Worm (Caenorhabditis elegans): ENCODE measurements around the gene fbxa-52.

DNA sequence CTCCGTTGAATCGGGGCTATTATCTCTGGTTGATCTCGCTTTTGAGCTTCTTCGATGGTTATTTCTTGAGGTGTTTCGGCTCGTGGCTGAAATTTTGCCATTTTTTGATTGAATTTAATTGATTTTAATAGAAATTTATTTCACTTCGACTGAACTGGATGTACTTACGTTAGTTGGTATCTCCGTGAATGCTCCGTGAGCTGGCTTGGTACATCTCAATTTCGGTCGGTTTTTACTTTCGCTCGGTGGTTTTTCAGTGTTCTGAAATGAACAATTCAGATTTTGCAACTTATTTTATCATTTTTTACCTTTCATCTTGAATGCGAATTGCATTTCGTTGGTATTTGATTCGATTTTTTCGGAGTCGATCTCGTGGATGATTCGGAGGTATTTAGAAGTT, 47.5 kb downstream of the fbxa-52 start, which contains the start of gene R09H3.2:
- TF ChIP-seq pha-4 (tag; optimal IDR thresholded peaks at IDR 0.05), result no peak
- TF ChIP-seq ama-1 (optimal IDR thresholded peaks at IDR 0.05), result no peak

All from whole organism, late embryonic.